Fruit fly (Drosophila melanogaster) whole organism, embryonic: Measurements from ENCODE around the gene CG4462.

Experiments
- Atf3 ChIP-seq: fragments of 200-800 bp; sonication (Bioruptor generic); optimal IDR thresholded peaks from 3 replicates; lab custom pipeline; 2016; ENCODE audit warnings: missing biosample characterization, missing genetic modification characterization
- B-H1 ChIP-seq: fragments of 200-800 bp; sonication (Bioruptor generic); IDR thresholded peaks from 3 replicates; pipeline ENCODE4 v1.3.6; 2022; ENCODE audit warnings: missing biosample characterization, missing genetic modification characterization
- CG10147 ChIP-seq: fragments of 200-800 bp; sonication (Bioruptor generic); optimal IDR thresholded peaks from 2 replicates; lab custom pipeline; 2019; ENCODE audit warnings: missing biosample characterization, mild to moderate bottlenecking, missing genetic modification characterization, moderate library complexity
- CG11695 ChIP-seq: fragments of 200-800 bp; sonication (Bioruptor generic); IDR thresholded peaks from 3 replicates; pipeline ENCODE4 v1.3.6; 2022; ENCODE audit warnings: missing biosample characterization, missing genetic modification characterization
- CG12155 ChIP-seq: fragments of 200-800 bp; sonication (Bioruptor generic); optimal IDR thresholded peaks from 3 replicates; lab custom pipeline; 2016; ENCODE audit warnings: missing biosample characterization, missing genetic modification characterization
- CG14860 ChIP-seq: fragments of 200-800 bp; sonication (Bioruptor generic); IDR thresholded peaks from 3 replicates; pipeline ENCODE4 v1.3.6; 2022; ENCODE audit warnings: missing biosample characterization, missing genetic modification characterization; ENCODE audit not compliant: partially characterized antibody
- CG15601 ChIP-seq: fragments of 200-800 bp; sonication (Bioruptor generic); optimal IDR thresholded peaks from 3 replicates; lab custom pipeline; 2019; ENCODE audit warnings: missing biosample characterization, mild to moderate bottlenecking, missing genetic modification characterization, moderate library complexity
- CG16779 ChIP-seq: fragments of 200-800 bp; sonication (Bioruptor generic); IDR thresholded peaks from 2 replicates; pipeline ENCODE4 v1.3.6; 2022; ENCODE audit warnings: missing biosample characterization, missing genetic modification characterization
- CG2116 ChIP-seq: fragments of 200-800 bp; sonication (Bioruptor generic); optimal IDR thresholded peaks from 3 replicates; lab custom pipeline; 2018; ENCODE audit warnings: missing biosample characterization, mild to moderate bottlenecking, missing genetic modification characterization
- CG2120 ChIP-seq: fragments of 200-800 bp; sonication (Bioruptor generic); optimal IDR thresholded peaks from 3 replicates; lab custom pipeline; 2016; ENCODE audit warnings: missing biosample characterization, missing genetic modification characterization
- CG3065 ChIP-seq: fragments of 200-800 bp; sonication (Bioruptor generic); optimal IDR thresholded peaks from 2 replicates; lab custom pipeline; 2016; ENCODE audit warnings: missing biosample characterization, missing genetic modification characterization
- CG32772 ChIP-seq: fragments of 200-800 bp; sonication (Bioruptor generic); IDR thresholded peaks from 2 replicates; pipeline ENCODE4 v1.3.6; 2022; ENCODE audit warnings: missing biosample characterization, missing genetic modification characterization
- CG34224 ChIP-seq: fragments of 200-800 bp; sonication (Bioruptor generic); IDR thresholded peaks from 3 replicates; pipeline ENCODE4 v1.3.6; 2022; ENCODE audit warnings: missing biosample characterization, missing genetic modification characterization; ENCODE audit not compliant: partially characterized antibody
- CG4360 ChIP-seq: fragments of 200-800 bp; sonication (Bioruptor generic); IDR thresholded peaks from 2 replicates; pipeline ENCODE4 v1.3.6; 2022; ENCODE audit warnings: missing biosample characterization, missing genetic modification characterization
- CG4730 ChIP-seq: fragments of 200-800 bp; sonication (Bioruptor generic); IDR thresholded peaks from 2 replicates; pipeline ENCODE4 v1.3.6; 2022; ENCODE audit warnings: missing biosample characterization, missing genetic modification characterization
- CG5953 ChIP-seq: fragments of 200-800 bp; sonication (Bioruptor generic); IDR thresholded peaks from 2 replicates; pipeline ENCODE4 v1.3.6; 2022; ENCODE audit warnings: missing biosample characterization, missing genetic modification characterization
- CG6175 ChIP-seq: fragments of 200-800 bp; sonication (Bioruptor generic); IDR thresholded peaks from 3 replicates; pipeline ENCODE4 v1.3.6; 2022; ENCODE audit warnings: missing biosample characterization, missing genetic modification characterization
- CG9215 ChIP-seq: fragments of 200-800 bp; sonication (Bioruptor generic); IDR thresholded peaks from 2 replicates; pipeline ENCODE4 v1.3.6; 2022; ENCODE audit warnings: missing biosample characterization, missing genetic modification characterization
- CG9817 ChIP-seq: fragments of 200-800 bp; sonication (Bioruptor generic); optimal IDR thresholded peaks from 2 replicates; lab custom pipeline; 2018; ENCODE audit warnings: missing biosample characterization, mild to moderate bottlenecking, missing genetic modification characterization, moderate library complexity
- Chrac-16 ChIP-seq: fragments of 200-800 bp; sonication (Bioruptor generic); optimal IDR thresholded peaks from 3 replicates; lab custom pipeline; 2016; ENCODE audit warnings: missing biosample characterization, missing genetic modification characterization
- CoRest ChIP-seq: fragments of 200-800 bp; sonication (Bioruptor generic); optimal IDR thresholded peaks from 3 replicates; lab custom pipeline; 2018; ENCODE audit warnings: missing biosample characterization, mild to moderate bottlenecking, missing genetic modification characterization, moderate library complexity
- CrebB ChIP-seq: fragments of 200-800 bp; sonication (Bioruptor generic); optimal IDR thresholded peaks from 3 replicates; lab custom pipeline; 2018; ENCODE audit warnings: missing biosample characterization, mild to moderate bottlenecking, missing genetic modification characterization
- D19A ChIP-seq: fragments of 200-800 bp; optimal IDR thresholded peaks from 3 replicates; lab custom pipeline; 2019; ENCODE audit warnings: missing biosample characterization, mild to moderate bottlenecking, missing genetic modification characterization, moderate library complexity
- Dll ChIP-seq: fragments of 200-800 bp; sonication (Bioruptor generic); IDR thresholded peaks from 4 replicates; pipeline ENCODE4 v1.3.6; 2022; ENCODE audit warnings: missing biosample characterization, missing genetic modification characterization; ENCODE audit not compliant: partially characterized antibody
- E2f2 ChIP-seq: fragments of 200-800 bp; sonication (Bioruptor generic); IDR thresholded peaks from 2 replicates; pipeline ENCODE4 v1.3.6; 2022; ENCODE audit warnings: missing biosample characterization, missing genetic modification characterization
- HLH4C ChIP-seq: fragments of 200-800 bp; sonication (Bioruptor generic); IDR thresholded peaks from 3 replicates; pipeline ENCODE4 v1.3.6; 2022; ENCODE audit warnings: missing biosample characterization, missing genetic modification characterization; ENCODE audit not compliant: partially characterized antibody
- HLHmδ ChIP-seq: fragments of 200-800 bp; sonication (Bioruptor generic); optimal IDR thresholded peaks from 2 replicates; lab custom pipeline; 2018; ENCODE audit warnings: missing biosample characterization, mild to moderate bottlenecking, missing genetic modification characterization, moderate library complexity
- Hey ChIP-seq: fragments of 200-800 bp; sonication (Bioruptor generic); optimal IDR thresholded peaks from 3 replicates; lab custom pipeline; 2018; ENCODE audit warnings: missing biosample characterization, mild to moderate bottlenecking, missing genetic modification characterization
- Mad ChIP-seq: fragments of 200-800 bp; sonication (Bioruptor generic); optimal IDR thresholded peaks from 2 replicates; lab custom pipeline; 2016; ENCODE audit warnings: missing biosample characterization, missing genetic modification characterization
- Med ChIP-seq: fragments of 200-800 bp; sonication (Bioruptor generic); peaks from one replicate; lab custom pipeline; 2016; ENCODE audit warnings: missing biosample characterization, missing genetic modification characterization, mild to moderate bottlenecking, inconsistent platforms, moderate library complexity
- Mrtf ChIP-seq: fragments of 200-800 bp; sonication (Bioruptor generic); IDR thresholded peaks from 3 replicates; pipeline ENCODE4 v1.3.6; 2022; ENCODE audit warnings: missing biosample characterization, missing genetic modification characterization
- NK7.1 ChIP-seq: fragments of 200-800 bp; sonication (Bioruptor generic); optimal IDR thresholded peaks from 3 replicates; lab custom pipeline; 2016; ENCODE audit warnings: missing biosample characterization, missing genetic modification characterization
- Pdp1 ChIP-seq, 2 experiments: fragments of 200-800 bp; sonication (Bioruptor generic); optimal IDR thresholded peaks; 3 replicates each; lab custom pipeline; 2016; ENCODE audit warnings: missing biosample characterization in 2 of 2, missing genetic modification characterization in 2 of 2, mild to moderate bottlenecking in 1 of 2, moderate library complexity in 1 of 2
- Ptx1 ChIP-seq: fragments of 200-800 bp; sonication (Bioruptor generic); IDR thresholded peaks from 2 replicates; pipeline ENCODE4 v1.3.6; 2022; ENCODE audit warnings: missing biosample characterization, missing genetic modification characterization
- Scr ChIP-seq: fragments of 200-800 bp; sonication (Bioruptor generic); IDR thresholded peaks from 2 replicates; pipeline ENCODE4 v1.3.6; 2022; ENCODE audit warnings: missing biosample characterization, missing genetic modification characterization; ENCODE audit not compliant: partially characterized antibody
- Spps ChIP-seq: fragments of 200-800 bp; sonication (Bioruptor generic); optimal IDR thresholded peaks from 2 replicates; lab custom pipeline; 2018; ENCODE audit warnings: missing biosample characterization, mild to moderate bottlenecking, missing genetic modification characterization
- amos ChIP-seq: fragments of 200-800 bp; sonication (Bioruptor generic); IDR thresholded peaks from 2 replicates; pipeline ENCODE4 v1.3.6; 2022; ENCODE audit warnings: missing biosample characterization, missing genetic modification characterization; ENCODE audit not compliant: partially characterized antibody
- az2 ChIP-seq: fragments of 200-800 bp; sonication (Bioruptor generic); optimal IDR thresholded peaks from 3 replicates; lab custom pipeline; 2016; ENCODE audit warnings: missing biosample characterization, missing genetic modification characterization
- chinmo ChIP-seq: fragments of 200-800 bp; sonication (Bioruptor generic); IDR thresholded peaks from 4 replicates; pipeline ENCODE4 v1.3.6; 2022; ENCODE audit warnings: missing biosample characterization, missing genetic modification characterization; ENCODE audit not compliant: partially characterized antibody
- gcm ChIP-seq: fragments of 200-800 bp; sonication (Bioruptor generic); optimal IDR thresholded peaks from 2 replicates; lab custom pipeline; 2019; ENCODE audit warnings: missing biosample characterization, mild to moderate bottlenecking, missing genetic modification characterization, moderate library complexity
- ham ChIP-seq: fragments of 200-800 bp; sonication (Bioruptor generic); IDR thresholded peaks from 2 replicates; pipeline ENCODE4 v1.3.6; 2022; ENCODE audit warnings: missing biosample characterization, missing genetic modification characterization
- lab ChIP-seq: fragments of 200-800 bp; sonication (Bioruptor generic); optimal IDR thresholded peaks from 3 replicates; lab custom pipeline; 2017; ENCODE audit warnings: missing biosample characterization, missing genetic modification characterization, mild to moderate bottlenecking, moderate library complexity, missing genetic modification reagents
- lbe ChIP-seq: fragments of 200-800 bp; sonication (Bioruptor generic); optimal IDR thresholded peaks from 2 replicates; lab custom pipeline; 2016; ENCODE audit warnings: missing biosample characterization, mild to moderate bottlenecking, missing genetic modification characterization
- lmd ChIP-seq: fragments of 200-800 bp; sonication (Bioruptor generic); IDR thresholded peaks from 2 replicates; pipeline ENCODE4 v1.3.6; 2022; ENCODE audit warnings: missing biosample characterization, missing genetic modification characterization
- phol ChIP-seq: fragments of 200-800 bp; sonication (Bioruptor generic); optimal IDR thresholded peaks from 3 replicates; lab custom pipeline; 2018; ENCODE audit warnings: missing biosample characterization, mild to moderate bottlenecking, missing genetic modification characterization, moderate library complexity
- pzg ChIP-seq: fragments of 200-800 bp; sonication (Bioruptor generic); optimal IDR thresholded peaks from 3 replicates; lab custom pipeline; 2018; ENCODE audit warnings: missing biosample characterization, mild to moderate bottlenecking, missing genetic modification characterization, moderate library complexity
- sd ChIP-seq: fragments of 200-800 bp; sonication (Bioruptor generic); optimal IDR thresholded peaks from 3 replicates; lab custom pipeline; 2018; ENCODE audit warnings: missing biosample characterization, mild to moderate bottlenecking, missing genetic modification characterization, moderate library complexity
- vnd ChIP-seq: fragments of 200-800 bp; sonication (Bioruptor generic); IDR thresholded peaks from 3 replicates; pipeline ENCODE4 v1.3.6; 2022; ENCODE audit warnings: missing biosample characterization, missing genetic modification characterization; ENCODE audit not compliant: partially characterized antibody
- wor ChIP-seq: fragments of 200-800 bp; sonication (Bioruptor generic); IDR thresholded peaks from 2 replicates; pipeline ENCODE4 v1.3.6; 2022; ENCODE audit warnings: missing biosample characterization, missing genetic modification characterization

CG4462 gene

DNA sequence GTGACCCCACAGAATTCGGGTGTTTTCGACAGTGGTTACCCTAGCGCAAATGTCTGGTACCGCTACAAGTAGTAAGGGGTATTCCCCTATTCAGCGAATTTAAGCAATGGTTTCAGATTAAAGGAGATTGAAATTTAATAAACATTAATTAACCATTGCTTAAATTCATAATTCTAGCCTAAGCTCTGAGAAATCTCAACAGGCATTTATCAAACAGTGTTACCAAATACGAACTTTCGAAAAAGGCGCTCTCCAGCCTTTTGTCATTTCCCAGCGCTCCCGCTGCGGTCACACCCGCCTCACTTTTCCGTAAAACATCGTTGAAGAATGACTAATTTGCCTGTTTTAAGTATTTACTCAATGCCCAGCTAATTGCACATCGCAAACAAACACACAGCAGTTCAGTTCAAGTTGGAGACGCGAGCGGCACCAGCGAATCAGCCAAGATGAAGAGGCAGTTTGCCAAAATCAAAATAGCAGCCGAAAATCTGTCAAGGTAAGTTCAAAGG lies 20.3 kb downstream of the CG4462 start, which contains the start of the genes Surf6 and RhoGAP92B (continued):
- TF ChIP-seq E2f2: peak; percentile 84
- TF ChIP-seq wor (GFP tag; lab: Robert Waterston, UW): no peak
- 0 out of 2 replicates have a peak, but pooled peaks have one; percentile 23 for TF ChIP-seq CG32772 (GFP tag; lab: Robert Waterston, UW)
- no peak for TF ChIP-seq CG16779
- no peak for TF ChIP-seq ham (GFP tag; lab: Robert Waterston, UW)
- TF ChIP-seq lmd (GFP tag; lab: Robert Waterston, UW): peak; percentile 58; the same call in 1 of the 2 replicates
- TF ChIP-seq CG11695 (GFP tag; lab: Robert Waterston, UW): 0 out of 3 replicates have a peak, but pooled peaks have one; percentile 25
- peak; percentile 58; the same call in 1 of the 2 replicates for TF ChIP-seq Scr (GFP tag; lab: Robert Waterston, UW)
- TF ChIP-seq Mad (GFP tag; lab: Kevin White, UChicago): peak; percentile 63
- peak; percentile 37 for TF ChIP-seq Atf3 (GFP tag; lab: Kevin White, UChicago)
- TF ChIP-seq CG10147 (GFP tag; lab: Kevin White, UChicago): peak; percentile 38
- peak; percentile 45 to 61 for TF ChIP-seq Pdp1 (GFP tag; optimal IDR thresholded peaks at IDR 0.05; lab: Kevin White, UChicago)
- TF ChIP-seq phol (tag; lab: Kevin White, UChicago): peak; percentile 77
- peak; percentile 59; the same call in 1 of the 3 replicates for TF ChIP-seq HLH4C
- no peak for TF ChIP-seq CG4730 (GFP tag; lab: Robert Waterston, UW)
- peak; percentile 63 for TF ChIP-seq gcm (GFP tag; lab: Kevin White, UChicago)
- TF ChIP-seq Spps (tag; lab: Kevin White, UChicago): peak; percentile 4
- TF ChIP-seq CG12155 (GFP tag; lab: Kevin White, UChicago): peak; percentile 56
- TF ChIP-seq CG3065 (GFP tag; lab: Kevin White, UChicago): peak; percentile 12
- TF ChIP-seq CG34224: no peak
- TF ChIP-seq Dll (GFP tag; lab: Robert Waterston, UW): peak; percentile 42; the same call in 2 of the 4 replicates
- 0 out of 2 replicates have a peak, but pooled peaks have one; percentile 8 for TF ChIP-seq CG4360 (GFP tag; lab: Robert Waterston, UW)
- peak; percentile 38 for TF ChIP-seq D19A (tag; lab: Kevin White, UChicago)
- TF ChIP-seq Ptx1 (GFP tag; lab: Robert Waterston, UW): 0 out of 2 replicates have a peak, but pooled peaks have one; percentile 27
- TF ChIP-seq Hey (tag; lab: Kevin White, UChicago): no peak
- TF ChIP-seq HLHmδ: no peak
- TF ChIP-seq CrebB: no peak
- TF ChIP-seq lbe (GFP tag; lab: Kevin White, UChicago): peak; percentile 17
- TF ChIP-seq CoRest (tag; lab: Kevin White, UChicago): peak; percentile 66
- TF ChIP-seq CG2116 (GFP tag; lab: Kevin White, UChicago): peak; percentile 69
- TF ChIP-seq Mrtf (GFP tag; lab: Robert Waterston, UW): no peak
- no peak for TF ChIP-seq B-H1
- peak; percentile 31 for TF ChIP-seq CG9817 (tag; lab: Kevin White, UChicago)
- no peak for TF ChIP-seq vnd (GFP tag; lab: Robert Waterston, UW)
- TF ChIP-seq pzg (GFP tag; lab: Kevin White, UChicago): peak; percentile 95
- peak; percentile 61 for TF ChIP-seq Chrac-16 (GFP tag; lab: Kevin White, UChicago)
- TF ChIP-seq Med (GFP tag; lab: Kevin White, UChicago): peak; percentile 97
- no peak for TF ChIP-seq CG14860
- 0 out of 4 replicates have a peak, but pooled peaks have one; percentile 43 for TF ChIP-seq chinmo (GFP tag; lab: Robert Waterston, UW)
- peak; percentile 55 for TF ChIP-seq az2
- peak; percentile 41; the same call in 1 of the 2 replicates for TF ChIP-seq amos
- peak; percentile 72 for TF ChIP-seq CG15601 (tag; lab: Kevin White, UChicago)
- 0 out of 2 replicates have a peak, but pooled peaks have one; percentile 27 for TF ChIP-seq CG5953 (GFP tag; lab: Robert Waterston, UW)
- TF ChIP-seq CG9215: peak; percentile 44
- no peak for TF ChIP-seq CG6175 (GFP tag; lab: Robert Waterston, UW)
- peak; percentile 67 for TF ChIP-seq sd (tag; lab: Kevin White, UChicago)
- peak; percentile 12 for TF ChIP-seq NK7.1 (GFP tag; lab: Kevin White, UChicago)
- TF ChIP-seq CG2120 (GFP tag; lab: Kevin White, UChicago): peak; percentile 65
- TF ChIP-seq lab (GFP tag; lab: Kevin White, UChicago): peak; percentile 79
